Fruit fly (Drosophila melanogaster) S2 (cell line): ENCODE data around the gene CG14082.

Source experiments
- CG8478 ChIP-seq: fragments of >200 bp; optimal IDR thresholded peaks from 2 replicates; lab custom pipeline; 2018
- CTCF ChIP-seq, 2 experiments: fragments of >200 bp; optimal IDR thresholded peaks; 2 replicates each; lab custom pipeline; 2018

DNA sequence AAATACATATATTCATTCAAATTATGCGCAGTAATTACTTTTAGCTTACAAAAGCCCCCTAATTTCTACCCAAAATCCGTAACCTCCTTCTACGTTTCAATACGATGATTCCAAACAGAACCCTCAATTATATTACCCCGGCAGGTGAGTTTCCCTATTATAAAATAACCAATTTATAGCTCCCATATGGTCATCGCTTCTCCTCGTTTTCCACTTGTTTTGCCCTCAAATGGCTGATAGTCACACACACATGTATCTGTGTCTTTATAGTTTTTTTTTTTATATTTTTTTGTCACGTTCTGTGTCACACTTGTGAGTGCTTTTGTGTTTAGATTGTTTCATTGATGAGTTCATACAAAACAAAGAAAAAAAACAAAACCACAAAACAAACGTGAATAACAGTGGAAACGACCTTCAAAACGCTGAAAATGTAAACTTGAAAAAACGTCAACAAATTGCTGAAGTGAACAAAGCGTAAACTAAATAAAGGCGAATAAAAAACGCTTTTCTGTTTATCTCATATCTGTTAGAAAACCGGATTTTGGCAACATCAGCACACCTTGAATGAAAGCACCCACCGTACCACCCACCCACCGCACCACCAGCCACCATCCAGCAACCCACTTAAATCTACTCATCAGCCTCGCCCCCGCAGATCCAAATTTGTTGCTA, 67.5 kb downstream of the CG14082 start:
- TF ChIP-seq CTCF (optimal IDR thresholded peaks at IDR 0.05; lab: Kevin White, UChicago) (no peak), CG8478 (lab: Kevin White, UChicago) (no peak)
